Worm (Caenorhabditis elegans) whole organism, young adult: Measurements from ENCODE around the gene lin-22.
A peak's percentile ranks its signal among the peaks of the same experiment; 100 is the strongest.

Experiments
- B0019.2 ChIP-seq: fragments of 200-800 bp; sonication (Bioruptor generic); conservative IDR thresholded peaks from 2 replicates; pipeline ENCODE4 v1.3.6; 2022; ENCODE audit warnings: missing genetic modification reagents, missing genetic modification characterization, missing compliant biosample characterization
- D2030.7 ChIP-seq: fragments of 200-800 bp; sonication (Bioruptor generic); IDR thresholded peaks from 2 replicates; pipeline ENCODE4 v1.3.6; 2022; ENCODE audit warnings: missing genetic modification reagents, missing genetic modification characterization, missing compliant biosample characterization
- F22D6.2 ChIP-seq: sonication (generic microtip); optimal IDR thresholded peaks from 2 replicates; lab custom pipeline; 2016; ENCODE audit warnings: mild to moderate bottlenecking, missing genetic modification characterization, missing compliant biosample characterization
- F23B12.7 ChIP-seq: sonication (generic microtip); optimal IDR thresholded peaks from 2 replicates; lab custom pipeline; 2017; ENCODE audit warnings: missing genetic modification characterization, mild to moderate bottlenecking, missing compliant biosample characterization, antibody characterized with exemption, moderate library complexity; ENCODE audit not compliant: insufficient read depth
- K12H6.12 ChIP-seq: fragments of 200-800 bp; sonication (Bioruptor generic); optimal IDR thresholded peaks from 2 replicates; lab custom pipeline; 2018; ENCODE audit warnings: mild to moderate bottlenecking, missing genetic modification characterization, missing compliant biosample characterization
- Y56A3A.18 ChIP-seq: fragments of 200-800 bp; sonication (Bioruptor generic); IDR thresholded peaks from 2 replicates; pipeline ENCODE4 v1.3.6; 2022; ENCODE audit warnings: missing genetic modification reagents, missing genetic modification characterization, missing compliant biosample characterization
- Y79H2A.3 ChIP-seq: fragments of 200-800 bp; sonication (Bioruptor generic); conservative IDR thresholded peaks from 2 replicates; pipeline ENCODE4 v1.3.6; 2022; ENCODE audit warnings: missing genetic modification reagents, missing genetic modification characterization, missing compliant biosample characterization
- Y95B8A.8 ChIP-seq: fragments of 200-800 bp; sonication (Bioruptor generic); IDR thresholded peaks from 2 replicates; pipeline ENCODE4 v1.3.6; 2022; ENCODE audit warnings: missing genetic modification reagents, missing genetic modification characterization, missing compliant biosample characterization
- akir-1 ChIP-seq: fragments of 200-800 bp; sonication (Bioruptor generic); optimal IDR thresholded peaks from 2 replicates; lab custom pipeline; 2018; ENCODE audit warnings: mild to moderate bottlenecking, missing genetic modification characterization, moderate library complexity, missing compliant biosample characterization
- aptf-2 ChIP-seq: fragments of 200-800 bp; sonication (Bioruptor generic); conservative IDR thresholded peaks from 2 replicates; pipeline ENCODE4 v1.3.6; 2022; ENCODE audit warnings: missing genetic modification reagents, missing genetic modification characterization, missing compliant biosample characterization
- attf-3 ChIP-seq: fragments of 200-800 bp; sonication (Bioruptor generic); conservative IDR thresholded peaks from 2 replicates; pipeline ENCODE4 v1.3.6; 2022; ENCODE audit warnings: missing genetic modification reagents, missing genetic modification characterization, missing compliant biosample characterization
- ccch-3 ChIP-seq: fragments of 200-800 bp; sonication (Bioruptor generic); optimal IDR thresholded peaks from 2 replicates; lab custom pipeline; 2018; ENCODE audit warnings: mild to moderate bottlenecking, missing genetic modification characterization, missing compliant biosample characterization
- cebp-1 ChIP-seq, 2 experiments: fragments of 200-800 bp in 1 of 2; sonication (Bioruptor generic) in 1 of 2; sonication (generic microtip) in 1 of 2; IDR thresholded peaks in 1 of 2; optimal IDR thresholded peaks in 1 of 2; 2 replicates each; pipeline versions ENCODE4 v1.3.6 to Lab custom; 2017 to 2022; ENCODE audit warnings: missing compliant biosample characterization in 2 of 2, missing genetic modification characterization in 2 of 2, mild to moderate bottlenecking in 1 of 2, missing genetic modification reagents in 1 of 2, moderate library complexity in 1 of 2
- cebp-2 ChIP-seq: fragments of 200-800 bp; sonication (Bioruptor generic); IDR thresholded peaks from 2 replicates; pipeline ENCODE4 v1.3.6; 2022; ENCODE audit warnings: missing genetic modification characterization, missing compliant biosample characterization
- ceh-79 ChIP-seq: sonication (generic microtip); optimal IDR thresholded peaks from 2 replicates; lab custom pipeline; 2017; ENCODE audit warnings: mild to moderate bottlenecking, missing genetic modification characterization, missing compliant biosample characterization
- chd-7 ChIP-seq: sonication (generic microtip); optimal IDR thresholded peaks from 2 replicates; lab custom pipeline; 2016; ENCODE audit warnings: mild to moderate bottlenecking, missing genetic modification characterization, moderate library complexity, missing compliant biosample characterization
- dox-1 ChIP-seq: fragments of 200-800 bp; sonication (Bioruptor generic); IDR thresholded peaks from 2 replicates; pipeline ENCODE4 v1.3.6; 2022; ENCODE audit warnings: missing genetic modification reagents, missing genetic modification characterization, missing compliant biosample characterization
- him-1 ChIP-seq: sonication (generic microtip); optimal IDR thresholded peaks from 2 replicates; lab custom pipeline; 2016; ENCODE audit warnings: missing genotype, missing genetic modification reagents, missing genetic modification characterization, missing compliant biosample characterization
- hlh-12 ChIP-seq: sonication (generic microtip); optimal IDR thresholded peaks from 2 replicates; lab custom pipeline; 2016; ENCODE audit warnings: missing genetic modification characterization, missing compliant biosample characterization
- hlh-26 ChIP-seq: fragments of 200-800 bp; sonication (Bioruptor generic); conservative IDR thresholded peaks from 2 replicates; pipeline ENCODE4 v1.3.6; 2022; ENCODE audit warnings: missing genetic modification reagents, missing genetic modification characterization, missing compliant biosample characterization
- hmg-1.2 ChIP-seq: fragments of 200-800 bp; sonication (Bioruptor generic); IDR thresholded peaks from 2 replicates; pipeline ENCODE4 v1.3.6; 2022; ENCODE audit warnings: missing genetic modification reagents, missing genetic modification characterization, missing compliant biosample characterization
- let-526 ChIP-seq: fragments of 200-800 bp; sonication (Bioruptor generic); IDR thresholded peaks from 2 replicates; pipeline ENCODE4 v1.3.6; 2022; ENCODE audit warnings: missing genetic modification reagents, missing genetic modification characterization, missing compliant biosample characterization
- lin-35 ChIP-seq, 3 experiments: fragments of 150-350 bp in 2 of 3; sonication (generic microtip) in 1 of 3; optimal IDR thresholded peaks; 2 replicates each; lab custom pipeline; 2014 to 2018; ENCODE audit warnings: missing biosample characterization in 3 of 3, missing genetic modification characterization in 3 of 3, missing genetic modification reagents in 3 of 3
- lin-54 ChIP-seq: fragments of 200-800 bp; sonication (Bioruptor generic); optimal IDR thresholded peaks from 2 replicates; lab custom pipeline; 2018; ENCODE audit warnings: mild to moderate bottlenecking, missing genetic modification characterization, missing compliant biosample characterization
- lsy-27 ChIP-seq: sonication (generic microtip); optimal IDR thresholded peaks from 2 replicates; lab custom pipeline; 2017; ENCODE audit warnings: missing genetic modification characterization, mild to moderate bottlenecking, missing compliant biosample characterization, antibody characterized with exemption, missing genotype, borderline replicate concordance; ENCODE audit not compliant: insufficient read depth
- madf-3 ChIP-seq: fragments of 200-800 bp; sonication (Bioruptor generic); IDR thresholded peaks from 2 replicates; pipeline ENCODE4 v1.3.6; 2022; ENCODE audit warnings: missing genetic modification reagents, missing genetic modification characterization, missing compliant biosample characterization
- mcd-1 ChIP-seq: fragments of 200-800 bp; sonication (Bioruptor generic); IDR thresholded peaks from 2 replicates; pipeline ENCODE4 v1.3.6; 2022; ENCODE audit warnings: missing genetic modification reagents, missing genetic modification characterization, missing compliant biosample characterization
- mel-28 ChIP-seq: sonication (generic microtip); optimal IDR thresholded peaks from 2 replicates; lab custom pipeline; 2016; ENCODE audit warnings: borderline replicate concordance, mild to moderate bottlenecking, missing genetic modification characterization, missing compliant biosample characterization
- mes-4 ChIP-seq: sonication (generic microtip); optimal IDR thresholded peaks from 2 replicates; lab custom pipeline; 2016; ENCODE audit warnings: missing genotype, missing genetic modification characterization, missing compliant biosample characterization
- nhr-80 ChIP-seq: sonication (generic microtip); optimal IDR thresholded peaks from 2 replicates; lab custom pipeline; 2016; ENCODE audit warnings: missing genetic modification characterization, missing compliant biosample characterization
- pbrm-1 ChIP-seq: fragments of 200-800 bp; sonication (Bioruptor generic); IDR thresholded peaks from 2 replicates; pipeline ENCODE4 v1.3.6; 2022; ENCODE audit warnings: missing genetic modification reagents, missing genetic modification characterization, missing compliant biosample characterization
- pha-4 ChIP-seq: fragments of 150-350 bp; sonication (generic microtip); optimal IDR thresholded peaks from 2 replicates; lab custom pipeline; 2014; ENCODE audit warnings: missing biosample characterization, missing genetic modification reagents, missing genetic modification characterization
- rcor-1 ChIP-seq: fragments of 200-800 bp; sonication (Bioruptor generic); IDR thresholded peaks from 2 replicates; pipeline ENCODE4 v1.3.6; 2022; ENCODE audit warnings: missing genetic modification reagents, missing genetic modification characterization, missing compliant biosample characterization
- tlf-1 ChIP-seq: fragments of 200-800 bp; sonication (Bioruptor generic); optimal IDR thresholded peaks from 2 replicates; lab custom pipeline; 2018; ENCODE audit warnings: mild to moderate bottlenecking, missing genetic modification characterization, missing compliant biosample characterization
- unc-62 ChIP-seq: fragments of 150-350 bp; optimal IDR thresholded peaks from 2 replicates; lab custom pipeline; 2014; ENCODE audit warnings: missing biosample characterization, missing genetic modification reagents, missing genetic modification characterization
- ztf-22 ChIP-seq: fragments of 200-800 bp; sonication (Bioruptor generic); optimal IDR thresholded peaks from 2 replicates; lab custom pipeline; 2018; ENCODE audit warnings: mild to moderate bottlenecking, missing genetic modification characterization, moderate library complexity, missing compliant biosample characterization
- ztf-28 ChIP-seq: fragments of 200-800 bp; sonication (Bioruptor generic); IDR thresholded peaks from 2 replicates; pipeline ENCODE4 v1.3.6; 2022; ENCODE audit warnings: missing genetic modification reagents, missing genetic modification characterization, missing compliant biosample characterization

The lin-22 gene

ce11 chrIV:3012374-3013142 is 7.0 kb upstream of the lin-22 start, which contains the start of the genes Y54G2A.28 and vrp-1 (continued):
- TF ChIP-seq mes-4 (tag; lab: Kevin White, UChicago) = no peak
- TF ChIP-seq Y95B8A.8 = no peak
- TF ChIP-seq lin-54 = peak; percentile 29
- TF ChIP-seq ztf-28 (GFP tag; lab: Robert Waterston, UW) = no peak
- no peak for TF ChIP-seq F22D6.2 (tag; lab: Kevin White, UChicago)
- peak; percentile 57; the same call in 1 of the 2 replicates for TF ChIP-seq let-526 (GFP tag; lab: Robert Waterston, UW)
- no peak for TF ChIP-seq B0019.2

- TF ChIP-seq Y79H2A.3 (no peak), Y95B8A.8 (no peak), B0019.2 (no peak), F22D6.2 (tag; lab: Kevin White, UChicago) (no peak), cebp-1 (GFP tag; IDR thresholded peaks at IDR 0.05; lab: Robert Waterston, UW) (no peak), cebp-1 (tag; optimal IDR thresholded peaks at IDR 0.05; lab: Kevin White, UChicago) (no peak), nhr-80 (tag; lab: Kevin White, UChicago) (peak; percentile 26), cebp-2 (GFP tag; lab: Robert Waterston, UW) (no peak), madf-3 (GFP tag; lab: Robert Waterston, UW) (no peak), dox-1 (GFP tag; lab: Robert Waterston, UW) (no peak), attf-3 (GFP tag; lab: Robert Waterston, UW) (no peak), hmg-1.2 (peak; percentile 87), ztf-22 (GFP tag; lab: Kevin White, UChicago) (no peak), Y56A3A.18 (GFP tag; lab: Robert Waterston, UW) (no peak), mcd-1 (GFP tag; lab: Robert Waterston, UW) (no peak), D2030.7 (GFP tag; lab: Robert Waterston, UW) (no peak), unc-62 (GFP tag; lab: Kevin White, UChicago) (peak; percentile 77), hlh-12 (tag; lab: Kevin White, UChicago) (no peak), F23B12.7 (tag; lab: Kevin White, UChicago) (no peak), akir-1 (GFP tag; lab: Kevin White, UChicago) (no peak), him-1 (tag; lab: Kevin White, UChicago) (no peak), lin-35 (GFP tag; optimal IDR thresholded peaks at IDR 0.05; lab: Kevin White, UChicago) (no peak), lin-54 (no peak), hlh-26 (GFP tag; lab: Robert Waterston, UW) (no peak), K12H6.12 (tag; lab: Kevin White, UChicago) (no peak)
Measured at ce11 chrIV:3014610-3015009, 4.9 kb upstream of the lin-22 start.

DNA sequence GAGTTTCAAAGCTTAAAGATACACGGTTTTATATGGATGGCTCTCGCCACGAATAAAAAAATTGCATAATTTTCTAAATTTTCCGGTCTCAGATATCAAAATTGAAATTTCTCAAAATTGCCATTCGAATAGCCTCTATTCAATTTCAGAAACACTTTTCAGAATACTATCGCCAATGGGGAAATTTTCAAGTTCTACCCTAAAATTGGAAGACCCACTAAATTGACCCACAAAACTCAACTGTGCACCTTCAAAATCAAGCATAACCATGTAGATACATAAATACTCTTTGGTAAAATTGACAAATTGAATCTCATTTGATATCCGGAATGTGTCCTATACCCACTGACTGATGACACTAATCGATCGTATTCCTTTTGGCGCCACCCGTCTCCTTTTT is 3.3 kb upstream of the lin-22 start:
- TF ChIP-seq lsy-27 (tag; lab: Kevin White, UChicago) (no peak), mel-28 (tag; lab: Kevin White, UChicago) (no peak), let-526 (GFP tag; lab: Robert Waterston, UW) (no peak), pbrm-1 (no peak), rcor-1 (GFP tag; lab: Robert Waterston, UW) (no peak), ztf-28 (GFP tag; lab: Robert Waterston, UW) (no peak), pha-4 (no peak), aptf-2 (GFP tag; lab: Robert Waterston, UW) (no peak), chd-7 (no peak), tlf-1 (GFP tag; lab: Kevin White, UChicago) (no peak), ceh-79 (tag; lab: Kevin White, UChicago) (no peak), Y56A3A.18 (GFP tag; lab: Robert Waterston, UW) (no peak), ccch-3 (GFP tag; lab: Kevin White, UChicago) (no peak)
